Fruit fly (Drosophila melanogaster): ENCODE results near the gene CG13919.

Gene CG13919

DNA sequence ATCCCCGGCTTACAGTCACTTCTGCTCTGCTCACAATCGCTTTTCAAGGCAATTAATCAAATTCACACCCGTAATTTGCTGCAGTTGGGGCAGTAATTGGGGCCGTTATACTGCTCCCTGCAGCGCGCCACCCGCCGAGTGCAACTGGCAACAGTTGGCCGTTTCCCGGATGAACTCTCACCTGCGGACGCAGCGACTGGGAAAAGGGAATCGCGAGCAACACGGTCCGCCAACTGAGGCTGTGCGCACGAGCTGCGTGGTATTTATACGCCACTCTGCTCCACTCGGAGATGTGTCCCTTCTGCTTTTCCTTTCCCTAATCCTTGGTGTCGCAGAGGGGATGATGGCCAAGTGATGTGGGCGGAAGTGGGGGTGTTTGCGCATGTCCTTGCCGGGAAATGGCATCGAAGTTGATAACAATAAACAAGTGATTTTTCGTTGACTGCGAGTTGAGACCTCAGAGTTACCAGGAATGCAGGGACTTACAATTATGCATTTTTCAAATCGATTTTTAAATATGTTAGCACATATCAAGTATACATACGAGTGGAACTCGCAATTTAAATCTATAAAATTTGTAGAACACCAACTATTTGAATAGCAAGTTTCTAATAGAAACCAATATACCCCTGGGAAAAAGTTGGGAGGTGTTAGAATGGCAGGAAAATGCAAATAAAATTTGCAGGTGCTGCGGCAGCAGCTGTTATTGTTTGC, 16.0 kb upstream of the CG13919 start, which contains the start of gene GC (continued):
- no peak for TF ChIP-seq slou (GFP tag; optimal IDR thresholded peaks at IDR 0.05)
- no peak for TF ChIP-seq CG1529 (GFP tag; optimal IDR thresholded peaks at IDR 0.05)
- no peak for TF ChIP-seq CG10431 (GFP tag; optimal IDR thresholded peaks at IDR 0.05)
- TF ChIP-seq tll (GFP tag; optimal IDR thresholded peaks at IDR 0.05) = no peak
- no peak for TF ChIP-seq Sox100B (GFP tag; optimal IDR thresholded peaks at IDR 0.05)
- no peak for TF ChIP-seq Fer3 (tag; optimal IDR thresholded peaks at IDR 0.05)
- TF ChIP-seq Meics (GFP tag; optimal IDR thresholded peaks at IDR 0.05) = no peak
- TF ChIP-seq Stat92E (GFP tag; optimal IDR thresholded peaks at IDR 0.05) = no peak
- no peak for TF ChIP-seq CG18011 (GFP tag; optimal IDR thresholded peaks at IDR 0.05)
- no peak for TF ChIP-seq CG12104 (GFP tag; optimal IDR thresholded peaks at IDR 0.05)
- no peak for TF ChIP-seq CG10979 (tag; optimal IDR thresholded peaks at IDR 0.05)
- no peak for TF ChIP-seq CG12071 (GFP tag; optimal IDR thresholded peaks at IDR 0.05)
- no peak for TF ChIP-seq Ada2b (GFP tag; IDR thresholded peaks at IDR 0.05)
- no peak for TF ChIP-seq pita (GFP tag; optimal IDR thresholded peaks at IDR 0.05)
- TF ChIP-seq HHEX (GFP tag; optimal IDR thresholded peaks at IDR 0.05) = no peak
- 0 out of 2 replicates have a peak, but pooled peaks have one; percentile 13 for TF ChIP-seq Rfx (GFP tag; IDR thresholded peaks at IDR 0.05)
- no peak for TF ChIP-seq Hand (GFP tag; optimal IDR thresholded peaks at IDR 0.05)
- TF ChIP-seq lilli (GFP tag; optimal IDR thresholded peaks at IDR 0.05) = peak; percentile 49
- TF ChIP-seq CG17802 (tag; optimal IDR thresholded peaks at IDR 0.05) = no peak
- TF ChIP-seq ap (GFP tag; IDR thresholded peaks at IDR 0.05) = no peak
- no peak for TF ChIP-seq stwl (tag; optimal IDR thresholded peaks at IDR 0.05)
- TF ChIP-seq tap (tag; optimal IDR thresholded peaks at IDR 0.05) = no peak
- no peak for TF ChIP-seq Blimp-1 (GFP tag; optimal IDR thresholded peaks at IDR 0.05)
- no peak for TF ChIP-seq gem (tag; optimal IDR thresholded peaks at IDR 0.05)
- TF ChIP-seq CG30020 (tag; optimal IDR thresholded peaks at IDR 0.05) = no peak
- TF ChIP-seq CG7745 (tag; optimal IDR thresholded peaks at IDR 0.05) = no peak
- 0 out of 3 replicates have a peak, but pooled peaks have one; percentile 22 for TF ChIP-seq ken (GFP tag; IDR thresholded peaks at IDR 0.05)
- no peak for TF ChIP-seq CG34376 (GFP tag; optimal IDR thresholded peaks at IDR 0.05)
- TF ChIP-seq CG12659 (GFP tag; optimal IDR thresholded peaks at IDR 0.05) = peak; percentile 17
- no peak for TF ChIP-seq CG7372 (GFP tag; IDR thresholded peaks at IDR 0.05)
- no peak for TF ChIP-seq CG14050 (GFP tag; IDR thresholded peaks at IDR 0.05)
- peak; percentile 26 for TF ChIP-seq Sox102F (GFP tag; optimal IDR thresholded peaks at IDR 0.05)
- no peak for TF ChIP-seq CG4707 (GFP tag; optimal IDR thresholded peaks at IDR 0.05)
- peak; percentile 40 for TF ChIP-seq Deaf1 (tag; optimal IDR thresholded peaks at IDR 0.05)
- no peak for TF ChIP-seq pnt (GFP tag; optimal IDR thresholded peaks at IDR 0.05)
- TF ChIP-seq slp2 (GFP tag; optimal IDR thresholded peaks at IDR 0.05) = no peak
- TF ChIP-seq nmo (GFP tag; optimal IDR thresholded peaks at IDR 0.05) = no peak
- no peak for TF ChIP-seq h (optimal IDR thresholded peaks at IDR 0.05)
- TF ChIP-seq Dad (GFP tag; optimal IDR thresholded peaks at IDR 0.05) = no peak
- no peak for TF ChIP-seq repo (GFP tag; optimal IDR thresholded peaks at IDR 0.05)
- no peak for TF ChIP-seq Lhr (GFP tag; optimal IDR thresholded peaks at IDR 0.05)
- TF ChIP-seq CG7839 (tag; optimal IDR thresholded peaks at IDR 0.05) = no peak
- TF ChIP-seq ato (GFP tag; IDR thresholded peaks at IDR 0.05; ENCODE audit: partially characterized antibody) = no peak
- TF ChIP-seq CG1603 (tag; optimal IDR thresholded peaks at IDR 0.05) = no peak
- TF ChIP-seq nau (GFP tag; optimal IDR thresholded peaks at IDR 0.05) = no peak
- TF ChIP-seq CG3281 (GFP tag; optimal IDR thresholded peaks at IDR 0.05) = no peak
- 0 out of 2 replicates have a peak, but pooled peaks have one; percentile 13 for TF ChIP-seq CG14014 (GFP tag; IDR thresholded peaks at IDR 0.05)
- no peak for TF ChIP-seq schlank (tag; optimal IDR thresholded peaks at IDR 0.05)
- TF ChIP-seq CG31388 (GFP tag; optimal IDR thresholded peaks at IDR 0.05) = no peak
